Worm (Caenorhabditis elegans) whole organism, L3 larva: Measurements from ENCODE around the gene T19D12.10.
"Not testable (repeated sequence)": the region's sequence is repeated elsewhere in the genome, so short reads cannot be mapped to it uniquely, and the experiment has no call there.

ENCODE experiments used
- aly-2 ChIP-seq: fragments of 150-350 bp; optimal IDR thresholded peaks from 2 replicates; lab custom pipeline; 2014; ENCODE audit warnings: missing biosample characterization, missing genetic modification characterization
- ceh-16 ChIP-seq: sonication (generic microtip); optimal IDR thresholded peaks from 2 replicates; lab custom pipeline; 2017; ENCODE audit warnings: missing biosample characterization, missing genetic modification characterization
- ceh-28 ChIP-seq: fragments of 150-350 bp; optimal IDR thresholded peaks from 2 replicates; lab custom pipeline; 2014; ENCODE audit warnings: missing biosample characterization, missing genetic modification reagents, missing genetic modification characterization
- ceh-9 ChIP-seq: sonication (generic microtip); optimal IDR thresholded peaks from 2 replicates; lab custom pipeline; 2018; ENCODE audit warnings: missing biosample characterization, missing genetic modification characterization
- elt-2 ChIP-seq: sonication (generic microtip); optimal IDR thresholded peaks from 2 replicates; lab custom pipeline; 2016; ENCODE audit warnings: missing genetic modification reagents, mild to moderate bottlenecking, missing genetic modification characterization, missing compliant biosample characterization
- fkh-2 ChIP-seq: fragments of 150-350 bp; optimal IDR thresholded peaks from 2 replicates; lab custom pipeline; 2014; ENCODE audit warnings: missing biosample characterization, missing genetic modification reagents, missing genetic modification characterization
- fos-1 ChIP-seq: fragments of 150-350 bp; optimal IDR thresholded peaks from 2 replicates; lab custom pipeline; 2014; ENCODE audit warnings: missing biosample characterization, missing genetic modification characterization
- jun-1 ChIP-seq: fragments of 150-350 bp; optimal IDR thresholded peaks from 2 replicates; lab custom pipeline; 2014; ENCODE audit warnings: missing biosample characterization, missing genetic modification reagents, missing genetic modification characterization
- lsy-12 ChIP-seq: sonication (generic microtip); optimal IDR thresholded peaks from 2 replicates; lab custom pipeline; 2016; ENCODE audit warnings: mild to moderate bottlenecking, missing genetic modification characterization, missing compliant biosample characterization
- mml-1 ChIP-seq: fragments of 150-350 bp; sonication (generic microtip); optimal IDR thresholded peaks from 3 replicates; lab custom pipeline; 2014; ENCODE audit warnings: missing biosample characterization, missing genetic modification characterization
- nhr-11 ChIP-seq: fragments of 150-350 bp; optimal IDR thresholded peaks from 2 replicates; lab custom pipeline; 2014; ENCODE audit warnings: missing biosample characterization, missing genetic modification characterization
- nhr-12 ChIP-seq: fragments of 150-350 bp; optimal IDR thresholded peaks from 2 replicates; lab custom pipeline; 2014; ENCODE audit warnings: missing biosample characterization, missing genetic modification characterization
- nhr-23 ChIP-seq: fragments of 150-350 bp; optimal IDR thresholded peaks from 2 replicates; lab custom pipeline; 2014; ENCODE audit warnings: missing biosample characterization, missing genetic modification reagents, missing genetic modification characterization
- nhr-237 ChIP-seq: fragments of 150-350 bp; optimal IDR thresholded peaks from 2 replicates; lab custom pipeline; 2014; ENCODE audit warnings: missing biosample characterization, missing genetic modification characterization
- nhr-25 ChIP-seq: sonication (generic microtip); optimal IDR thresholded peaks from 2 replicates; lab custom pipeline; 2017; ENCODE audit warnings: missing biosample characterization, missing genetic modification characterization
- nhr-43 ChIP-seq: sonication (generic microtip); optimal IDR thresholded peaks from 2 replicates; lab custom pipeline; 2016; ENCODE audit warnings: mild to moderate bottlenecking, missing genetic modification characterization, missing compliant biosample characterization; ENCODE audit not compliant: poor library complexity, severe bottlenecking
- nhr-67 ChIP-seq: fragments of 150-350 bp; optimal IDR thresholded peaks from 2 replicates; lab custom pipeline; 2014; ENCODE audit warnings: missing biosample characterization, missing genetic modification characterization
- nhr-76 ChIP-seq: fragments of 150-350 bp; sonication (generic microtip); optimal IDR thresholded peaks from 5 replicates; lab custom pipeline; 2014; ENCODE audit warnings: missing biosample characterization, missing genetic modification characterization
- pha-4 ChIP-seq: fragments of 150-350 bp; optimal IDR thresholded peaks from 2 replicates; lab custom pipeline; 2014; ENCODE audit warnings: missing biosample characterization, missing genetic modification reagents, missing genetic modification characterization
- pqm-1 ChIP-seq: fragments of 150-350 bp; optimal IDR thresholded peaks from 2 replicates; lab custom pipeline; 2017; ENCODE audit warnings: missing biosample characterization, missing genetic modification characterization, inconsistent platforms
- sea-2 ChIP-seq: fragments of 150-350 bp; sonication (generic microtip); optimal IDR thresholded peaks from 4 replicates; lab custom pipeline; 2014; ENCODE audit warnings: missing biosample characterization, missing genetic modification reagents, missing genetic modification characterization
- skn-1 ChIP-seq: fragments of 150-350 bp; optimal IDR thresholded peaks from 2 replicates; lab custom pipeline; 2014; ENCODE audit warnings: missing biosample characterization, missing genetic modification characterization
- snpc-4 ChIP-seq: fragments of 150-350 bp; optimal IDR thresholded peaks from 2 replicates; lab custom pipeline; 2014; ENCODE audit warnings: missing biosample characterization, missing genetic modification characterization
- tbx-2 ChIP-seq: sonication (generic microtip); optimal IDR thresholded peaks from 2 replicates; lab custom pipeline; 2016; ENCODE audit warnings: mild to moderate bottlenecking, missing genetic modification characterization, missing compliant biosample characterization
- unc-39 ChIP-seq: sonication (generic microtip); optimal IDR thresholded peaks from 4 replicates; lab custom pipeline; 2017; ENCODE audit warnings: missing biosample characterization, missing genetic modification characterization
- ztf-11 ChIP-seq: fragments of 150-350 bp; optimal IDR thresholded peaks from 2 replicates; lab custom pipeline; 2014; ENCODE audit warnings: missing biosample characterization, missing genetic modification characterization

T19D12.10 gene

DNA sequence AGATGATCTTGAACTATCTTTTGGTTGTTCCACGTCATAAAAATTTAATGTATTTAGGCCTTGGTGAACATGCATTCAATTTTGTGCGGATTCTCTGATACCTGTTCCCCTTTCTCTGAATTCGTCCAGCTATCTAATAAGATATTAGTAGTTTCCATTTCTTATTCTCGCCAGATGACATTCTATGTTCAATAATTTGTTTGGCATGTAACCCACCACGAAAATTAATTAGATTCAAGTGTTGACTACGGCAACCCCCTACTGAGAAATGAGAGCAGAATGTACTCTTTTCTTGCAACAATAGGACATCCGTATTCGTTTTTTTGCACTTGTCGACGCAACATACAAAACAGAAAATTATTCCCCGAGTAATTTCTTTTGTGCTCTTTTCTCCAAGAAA, 16.5 kb downstream of the T19D12.10 start:
- TF ChIP-seq snpc-4 (tag; lab: Kevin White, UChicago) (no peak), unc-39 (no peak), ceh-28 (tag; lab: Kevin White, UChicago) (no peak), nhr-11 (tag; lab: Kevin White, UChicago) (no peak), lsy-12 (tag; lab: Kevin White, UChicago) (no peak), ztf-11 (tag; lab: Kevin White, UChicago) (no peak)

DNA sequence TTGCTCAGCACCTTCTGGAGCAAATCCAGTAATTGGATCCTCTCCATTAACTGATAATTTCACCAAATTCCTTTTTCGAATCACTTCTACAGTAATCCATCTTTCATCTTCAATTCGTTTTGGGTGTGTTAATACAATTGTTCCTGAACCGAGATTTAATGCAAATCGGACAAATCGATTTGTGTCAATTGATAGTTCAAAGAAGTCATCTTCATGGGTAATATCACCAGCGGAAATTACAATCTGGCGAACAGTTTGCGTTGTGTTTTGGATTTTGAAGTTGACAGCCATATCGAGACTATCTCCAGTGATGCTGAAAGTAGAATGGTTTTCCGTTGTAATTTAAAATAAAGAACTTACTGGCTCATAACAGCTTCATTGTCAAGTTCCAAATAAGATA, 20.8 kb downstream of the T19D12.10 start:
- TF ChIP-seq ceh-28 (tag; lab: Kevin White, UChicago) = no peak
- TF ChIP-seq nhr-43 (tag; lab: Kevin White, UChicago) = no peak
- no peak for TF ChIP-seq mml-1
- no peak for TF ChIP-seq aly-2 (tag; lab: Kevin White, UChicago)
- TF ChIP-seq nhr-12 (tag; lab: Kevin White, UChicago) = no peak
- TF ChIP-seq nhr-237 = no peak
- no peak for TF ChIP-seq nhr-23
- no peak for TF ChIP-seq tbx-2
- TF ChIP-seq nhr-67 (tag; lab: Kevin White, UChicago) = no peak
- no peak for TF ChIP-seq lsy-12 (tag; lab: Kevin White, UChicago)
- no peak for TF ChIP-seq fos-1
- no peak for TF ChIP-seq pha-4 (tag; lab: Kevin White, UChicago)

ce11 chrII:6636136-6636535, 22.5 kb downstream of the T19D12.10 start, which contains the start of gene T19D12.5:
TSS of gene T19D12.5 (minus strand) at chrII:6636236.
- TF ChIP-seq ceh-9 (tag; lab: Kevin White, UChicago) (no peak), nhr-76 (tag; lab: Kevin White, UChicago) (no peak), nhr-12 (tag; lab: Kevin White, UChicago) (no peak), nhr-237 (no peak), nhr-67 (tag; lab: Kevin White, UChicago) (no peak), pha-4 (tag; lab: Kevin White, UChicago) (no peak), ztf-11 (tag; lab: Kevin White, UChicago) (no peak), ceh-28 (tag; lab: Kevin White, UChicago) (no peak), ceh-16 (tag; lab: Kevin White, UChicago) (no peak), lsy-12 (tag; lab: Kevin White, UChicago) (no peak), skn-1 (no peak), tbx-2 (no peak)
- TF ChIP-seq, all 47 proteins: peak for 0

ce11 chrII:6631995-6632394, 26.7 kb downstream of the T19D12.10 start:
- TF ChIP-seq nhr-43 (tag; lab: Kevin White, UChicago) = no peak
- TF ChIP-seq elt-2 (tag; lab: Kevin White, UChicago) = peak; percentile 54
- TF ChIP-seq sea-2 = no peak

DNA sequence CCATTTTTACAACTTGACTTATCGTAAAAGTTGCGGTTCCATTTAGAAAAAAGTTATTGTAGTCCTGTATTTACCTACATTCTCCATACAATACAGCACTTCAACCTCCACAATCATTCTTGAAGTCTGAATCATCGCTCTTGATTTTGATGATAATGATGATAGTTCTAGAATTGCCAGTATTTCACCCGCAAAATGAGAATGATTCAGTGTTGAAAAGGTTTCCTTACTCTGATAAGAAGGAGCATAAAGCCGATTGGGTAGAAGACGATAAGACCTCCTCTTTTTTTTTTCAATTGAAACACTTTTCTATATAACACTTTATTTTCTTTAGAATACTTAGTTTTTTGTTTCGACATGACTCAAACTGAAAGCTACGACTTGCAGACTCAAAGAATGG, 27.9 kb downstream of the T19D12.10 start, which contains the start of gene T19D12.4:
T19D12.4 (plus strand) TSS at position 295 of the 400 bp plus-strand sequence.
- TF ChIP-seq unc-39 (no peak), pqm-1 (peak; percentile 28), elt-2 (tag; lab: Kevin White, UChicago) (peak; percentile 54)
- TF ChIP-seq, all 47 proteins: peak for 2

ce11 chrII:6629775-6630174, 28.9 kb downstream of the T19D12.10 start:
- TF ChIP-seq elt-2 (tag; lab: Kevin White, UChicago) = peak; percentile 14
- TF ChIP-seq jun-1 (tag; lab: Kevin White, UChicago) = no peak
- no peak for TF ChIP-seq nhr-25 (tag; lab: Kevin White, UChicago)
- TF ChIP-seq skn-1 = no peak
- TF ChIP-seq, all 47 proteins: peak for 1

- TF ChIP-seq pqm-1 (peak; percentile 10), nhr-25 (tag; lab: Kevin White, UChicago) (no peak), elt-2 (tag; lab: Kevin White, UChicago) (peak; percentile 58)
These were observed 30.3 kb downstream of the T19D12.10 start for ce11 chrII:6628397-6628796.

- not testable (repeated sequence) for TF ChIP-seq unc-39; sea-2; fkh-2 (tag; lab: Kevin White, UChicago)
These were observed 31.5 kb downstream of the T19D12.10 start, which contains the start of the genes F54H5.5 and F54H5.2 for ce11 chrII:6627182-6627581. TSS of gene F54H5.5 (minus strand) at chrII:6627282. TSS of gene F54H5.2 (plus strand) at chrII:6627484.
